Worm (Caenorhabditis elegans) whole organism, L1 larva: Measurements from ENCODE around the gene sel-2.

Source experiments
- C16A3.4 ChIP-seq: fragments of 150-350 bp; optimal IDR thresholded peaks from 2 replicates; lab custom pipeline; 2014; ENCODE audit warnings: missing biosample characterization, missing genetic modification characterization
- C34B4.2 ChIP-seq: sonication (generic microtip); optimal IDR thresholded peaks from 2 replicates; lab custom pipeline; 2017; ENCODE audit warnings: mild to moderate bottlenecking, missing genetic modification characterization, missing compliant biosample characterization
- Y116A8C.19 ChIP-seq: sonication (generic microtip); optimal IDR thresholded peaks from 2 replicates; lab custom pipeline; 2016; ENCODE audit warnings: missing compliant biosample characterization, missing genetic modification characterization, borderline replicate concordance
- aha-1 ChIP-seq: fragments of 150-350 bp; optimal IDR thresholded peaks from 2 replicates; lab custom pipeline; 2014; ENCODE audit warnings: missing biosample characterization, missing genetic modification characterization
- ama-1 ChIP-seq: fragments of 150-350 bp; optimal IDR thresholded peaks from 2 replicates; lab custom pipeline; 2014
- ceh-63 ChIP-seq: fragments of 200-800 bp; sonication (Bioruptor generic); optimal IDR thresholded peaks from 2 replicates; lab custom pipeline; 2018; ENCODE audit warnings: mild to moderate bottlenecking, missing genetic modification characterization, missing compliant biosample characterization
- ceh-8 ChIP-seq: fragments of 200-800 bp; sonication (Bioruptor generic); optimal IDR thresholded peaks from 2 replicates; lab custom pipeline; 2018; ENCODE audit warnings: mild to moderate bottlenecking, missing genetic modification characterization, moderate library complexity, missing compliant biosample characterization
- ceh-82 ChIP-seq, 3 experiments: fragments of 150-350 bp in 1 of 3; sonication (generic microtip) in 2 of 3; optimal IDR thresholded peaks; 2 replicates each; lab custom pipeline; 2014 to 2017; ENCODE audit warnings: missing biosample characterization in 3 of 3, missing genetic modification characterization in 3 of 3
- ceh-90 ChIP-seq: sonication (generic microtip); optimal IDR thresholded peaks from 2 replicates; lab custom pipeline; 2016; ENCODE audit warnings: missing genetic modification characterization, missing compliant biosample characterization
- efl-1 ChIP-seq, 4 experiments: fragments of 150-350 bp; optimal IDR thresholded peaks in 3 of 4; peaks in 1 of 4; 1 replicate in 1 of 4; 2 replicates in 3 of 4; lab custom pipeline; 2014; ENCODE audit warnings: missing biosample characterization in 2 of 4, missing genetic modification characterization in 2 of 4, missing genetic modification reagents in 2 of 4
- efl-3 ChIP-seq: fragments of 200-800 bp; sonication (Bioruptor generic); optimal IDR thresholded peaks from 2 replicates; lab custom pipeline; 2018; ENCODE audit warnings: mild to moderate bottlenecking, missing genetic modification characterization, missing compliant biosample characterization
- egl-13 ChIP-seq: sonication (generic microtip); optimal IDR thresholded peaks from 2 replicates; lab custom pipeline; 2016; ENCODE audit warnings: missing genotype, missing genetic modification reagents, missing genetic modification characterization, missing compliant biosample characterization
- egl-27 ChIP-seq, 2 experiments: fragments of 150-350 bp in 1 of 2; sonication (generic microtip); optimal IDR thresholded peaks; 3 replicates each; lab custom pipeline; 2017 to 2018; ENCODE audit warnings: missing biosample characterization in 2 of 2, missing genetic modification characterization in 2 of 2, missing genetic modification reagents in 2 of 2
- elt-2 ChIP-seq: sonication (generic microtip); optimal IDR thresholded peaks from 2 replicates; lab custom pipeline; 2016; ENCODE audit warnings: missing genetic modification characterization, mild to moderate bottlenecking, inconsistent platforms, missing compliant biosample characterization, missing genetic modification reagents
- elt-3 ChIP-seq, 6 experiments: fragments of 150-350 bp in 1 of 6; sonication (generic microtip); optimal IDR thresholded peaks; 2 replicates each; lab custom pipeline; 2017 to 2018; ENCODE audit warnings: missing biosample characterization in 6 of 6, missing genetic modification characterization in 6 of 6, inconsistent platforms in 1 of 6
- fkh-8 ChIP-seq: sonication (generic microtip); optimal IDR thresholded peaks from 2 replicates; lab custom pipeline; 2016; ENCODE audit warnings: mild to moderate bottlenecking, missing genetic modification characterization, missing compliant biosample characterization
- fos-1 ChIP-seq: fragments of 150-350 bp; optimal IDR thresholded peaks from 2 replicates; lab custom pipeline; 2014; ENCODE audit warnings: missing biosample characterization, missing genetic modification characterization
- hlh-4 ChIP-seq: sonication (generic microtip); optimal IDR thresholded peaks from 2 replicates; lab custom pipeline; 2016; ENCODE audit warnings: mild to moderate bottlenecking, missing genetic modification characterization, missing compliant biosample characterization
- jun-1 ChIP-seq: fragments of 150-350 bp; optimal IDR thresholded peaks from 2 replicates; lab custom pipeline; 2014; ENCODE audit warnings: missing biosample characterization, missing genetic modification reagents, missing genetic modification characterization
- lin-13 ChIP-seq: fragments of 150-350 bp; optimal IDR thresholded peaks from 2 replicates; lab custom pipeline; 2014; ENCODE audit warnings: missing biosample characterization, missing genetic modification reagents, missing genetic modification characterization
- lin-14 ChIP-seq: fragments of 200-800 bp; sonication (Bioruptor generic); optimal IDR thresholded peaks from 2 replicates; lab custom pipeline; 2018; ENCODE audit warnings: mild to moderate bottlenecking, missing genetic modification characterization, moderate library complexity, missing compliant biosample characterization
- lir-3 ChIP-seq: sonication (generic microtip); optimal IDR thresholded peaks from 2 replicates; lab custom pipeline; 2016; ENCODE audit warnings: mild to moderate bottlenecking, missing genetic modification characterization, moderate library complexity, missing compliant biosample characterization; ENCODE audit not compliant: poor library complexity
- lsy-2 ChIP-seq, 2 experiments: fragments of 150-350 bp; optimal IDR thresholded peaks; 2 replicates each; lab custom pipeline; 2014; ENCODE audit warnings: missing biosample characterization in 2 of 2, missing genetic modification characterization in 2 of 2
- mef-2 ChIP-seq: fragments of 150-350 bp; optimal IDR thresholded peaks from 2 replicates; lab custom pipeline; 2014; ENCODE audit warnings: missing biosample characterization, missing genetic modification characterization
- nhr-20 ChIP-seq: sonication (generic microtip); optimal IDR thresholded peaks from 2 replicates; lab custom pipeline; 2016; ENCODE audit warnings: mild to moderate bottlenecking, missing genetic modification characterization, missing compliant biosample characterization
- nhr-237 ChIP-seq: fragments of 150-350 bp; optimal IDR thresholded peaks from 2 replicates; lab custom pipeline; 2014; ENCODE audit warnings: missing biosample characterization, missing genetic modification characterization
- nhr-47 ChIP-seq: sonication (generic microtip); optimal IDR thresholded peaks from 2 replicates; lab custom pipeline; 2016; ENCODE audit warnings: mild to moderate bottlenecking, missing genetic modification characterization, moderate library complexity, missing compliant biosample characterization
- nhr-71 ChIP-seq: sonication (generic microtip); optimal IDR thresholded peaks from 2 replicates; lab custom pipeline; 2016; ENCODE audit warnings: mild to moderate bottlenecking, missing genetic modification characterization, moderate library complexity, missing compliant biosample characterization
- nhr-76 ChIP-seq: sonication (generic microtip); optimal IDR thresholded peaks from 2 replicates; lab custom pipeline; 2017; ENCODE audit warnings: missing biosample characterization, missing genetic modification characterization
- nhr-77 ChIP-seq: fragments of 150-350 bp; optimal IDR thresholded peaks from 2 replicates; lab custom pipeline; 2014; ENCODE audit warnings: missing biosample characterization, missing genetic modification characterization
- nhr-84 ChIP-seq: sonication (generic microtip); optimal IDR thresholded peaks from 2 replicates; lab custom pipeline; 2017; ENCODE audit warnings: missing biosample characterization, missing genetic modification characterization
- nhr-85 ChIP-seq: sonication (generic microtip); peaks from one replicate; lab custom pipeline; 2016; ENCODE audit warnings: missing genetic modification characterization, inconsistent platforms, missing compliant biosample characterization
- pax-3 ChIP-seq: fragments of 200-800 bp; sonication (Bioruptor generic); optimal IDR thresholded peaks from 2 replicates; lab custom pipeline; 2018; ENCODE audit warnings: mild to moderate bottlenecking, missing genetic modification characterization, moderate library complexity, missing compliant biosample characterization
- pqm-1 ChIP-seq: sonication (generic microtip); optimal IDR thresholded peaks from 3 replicates; lab custom pipeline; 2017; ENCODE audit warnings: missing biosample characterization, missing genetic modification characterization
- rnt-1 ChIP-seq: sonication (generic microtip); optimal IDR thresholded peaks from 2 replicates; lab custom pipeline; 2016; ENCODE audit warnings: mild to moderate bottlenecking, missing genetic modification characterization, moderate library complexity, missing compliant biosample characterization
- skn-1 ChIP-seq: fragments of 150-350 bp; optimal IDR thresholded peaks from 2 replicates; lab custom pipeline; 2014; ENCODE audit warnings: missing biosample characterization, missing genetic modification characterization
- snpc-4 ChIP-seq: fragments of 150-350 bp; optimal IDR thresholded peaks from 2 replicates; lab custom pipeline; 2014; ENCODE audit warnings: missing biosample characterization, missing genetic modification characterization
- sox-4 ChIP-seq: sonication (generic microtip); optimal IDR thresholded peaks from 2 replicates; lab custom pipeline; 2016; ENCODE audit warnings: missing genetic modification characterization, missing compliant biosample characterization
- tbx-2 ChIP-seq: sonication (generic microtip); optimal IDR thresholded peaks from 2 replicates; lab custom pipeline; 2016; ENCODE audit warnings: missing genetic modification characterization, missing compliant biosample characterization
- unc-30 ChIP-seq: sonication (generic microtip); optimal IDR thresholded peaks from 2 replicates; lab custom pipeline; 2017; ENCODE audit warnings: missing biosample characterization, missing genetic modification characterization
- unc-62 ChIP-seq: fragments of 150-350 bp; optimal IDR thresholded peaks from 2 replicates; lab custom pipeline; 2014; ENCODE audit warnings: missing biosample characterization, missing genetic modification reagents, missing genetic modification characterization
- vab-15 ChIP-seq: sonication (generic microtip); optimal IDR thresholded peaks from 2 replicates; lab custom pipeline; 2017; ENCODE audit warnings: missing genotype, mild to moderate bottlenecking, missing genetic modification characterization, missing compliant biosample characterization
- xbp-1 ChIP-seq: sonication (generic microtip); optimal IDR thresholded peaks from 2 replicates; lab custom pipeline; 2016; ENCODE audit warnings: missing genetic modification characterization, missing compliant biosample characterization
- zip-4 ChIP-seq: fragments of 200-800 bp; sonication (Bioruptor generic); optimal IDR thresholded peaks from 2 replicates; lab custom pipeline; 2018; ENCODE audit warnings: mild to moderate bottlenecking, missing genetic modification characterization, moderate library complexity, missing compliant biosample characterization
- ztf-11 ChIP-seq, 2 experiments: sonication (generic microtip); optimal IDR thresholded peaks; 2 replicates each; lab custom pipeline; 2016 to 2017; ENCODE audit warnings: missing genetic modification characterization in 2 of 2, missing biosample characterization in 1 of 2, missing compliant biosample characterization in 1 of 2

Gene sel-2

ce11 chrIII:4560393-4560890 is 51.7 kb downstream of the sel-2 start (continued):
- TF ChIP-seq zip-4 (no peak), egl-13 (tag; lab: Kevin White, UChicago) (peak; percentile 31), ceh-8 (GFP tag; lab: Kevin White, UChicago) (no peak), lir-3 (tag; lab: Kevin White, UChicago) (no peak), rnt-1 (tag; lab: Kevin White, UChicago) (peak; percentile 67), elt-2 (no peak), C16A3.4 (tag; lab: Kevin White, UChicago) (no peak), jun-1 (tag; lab: Kevin White, UChicago) (peak; percentile 41), sox-4 (tag; lab: Kevin White, UChicago) (no peak), Y116A8C.19 (tag; lab: Kevin White, UChicago) (no peak), xbp-1 (tag; lab: Kevin White, UChicago) (peak; percentile 69), ceh-82 (tag; optimal IDR thresholded peaks at IDR 0.05; lab: Kevin White, UChicago) (peak; percentile 52 to 75 (median 60)), nhr-84 (tag; lab: Kevin White, UChicago) (no peak), nhr-71 (tag; lab: Kevin White, UChicago) (peak; percentile 85), lin-13 (GFP tag; lab: Kevin White, UChicago) (peak; percentile 45), pqm-1 (tag; lab: Kevin White, UChicago) (no peak), nhr-237 (no peak), aha-1 (tag; lab: Kevin White, UChicago) (no peak), ama-1 (lab: Kevin White, UChicago) (no peak), snpc-4 (tag; lab: Kevin White, UChicago) (no peak), lsy-2 (tag; optimal IDR thresholded peaks at IDR 0.05; lab: Kevin White, UChicago) (peak; percentile 61), unc-62 (GFP tag; lab: Kevin White, UChicago) (no peak), egl-27 (tag; optimal IDR thresholded peaks at IDR 0.05; lab: Kevin White, UChicago) (peak in 1 of 2 experiments; percentile 15), nhr-77 (tag; lab: Kevin White, UChicago) (peak; percentile 66), unc-30 (tag; lab: Kevin White, UChicago) (no peak), skn-1 (peak; percentile 50), hlh-4 (tag; lab: Kevin White, UChicago) (no peak), mef-2 (tag; lab: Kevin White, UChicago) (no peak), efl-3 (GFP tag; lab: Kevin White, UChicago) (no peak), vab-15 (tag; lab: Kevin White, UChicago) (no peak), ceh-63 (GFP tag; lab: Kevin White, UChicago) (no peak), pax-3 (tag; lab: Kevin White, UChicago) (no peak), ceh-90 (tag; lab: Kevin White, UChicago) (no peak), fkh-8 (tag; lab: Kevin White, UChicago) (peak; percentile 19), C34B4.2 (tag; lab: Kevin White, UChicago) (no peak), nhr-20 (tag; lab: Kevin White, UChicago) (peak; percentile 69), nhr-76 (tag; lab: Kevin White, UChicago) (peak; percentile 41)

DNA sequence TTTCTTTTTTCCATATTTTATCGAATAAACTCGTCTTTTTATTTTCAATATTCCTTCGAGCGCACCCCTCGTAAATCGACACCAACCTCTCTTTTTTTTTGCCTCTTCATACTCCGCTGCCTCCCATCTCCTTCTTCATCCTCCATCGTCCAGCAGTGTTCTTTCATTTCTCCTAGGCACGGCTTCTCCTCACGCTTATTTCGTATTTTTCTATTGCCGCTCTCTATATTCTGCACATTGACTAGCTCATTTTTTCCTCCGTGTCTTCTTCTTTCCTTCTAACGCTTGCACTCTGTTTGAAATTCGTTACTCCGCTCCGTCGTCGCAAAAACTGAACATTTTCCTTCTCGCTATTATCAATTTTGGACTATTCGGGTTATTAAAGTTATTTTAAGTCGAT is 56.8 kb downstream of the sel-2 start:
- TF ChIP-seq nhr-85 (tag; lab: Kevin White, UChicago): no peak
- peak in 1 of 3 experiments; percentile 50 for TF ChIP-seq ceh-82 (tag; optimal IDR thresholded peaks at IDR 0.05; lab: Kevin White, UChicago)
- peak; percentile 9 for TF ChIP-seq fkh-8 (tag; lab: Kevin White, UChicago)
- TF ChIP-seq fos-1 (tag; lab: Kevin White, UChicago): no peak
- TF ChIP-seq ztf-11 (tag; optimal IDR thresholded peaks at IDR 0.05; lab: Kevin White, UChicago): no peak
- TF ChIP-seq tbx-2 (tag; lab: Kevin White, UChicago): no peak
- peak; percentile 71 for TF ChIP-seq lin-14 (GFP tag; lab: Kevin White, UChicago)
- no peak for TF ChIP-seq jun-1 (tag; lab: Kevin White, UChicago)
- TF ChIP-seq efl-1 (optimal IDR thresholded peaks at IDR 0.05; lab: Kevin White, UChicago): peak in 1 of 2 experiments; percentile 10
- no peak for TF ChIP-seq efl-1 (GFP tag; optimal IDR thresholded peaks at IDR 0.05 in 1 of 2; lab: Kevin White, UChicago)
- TF ChIP-seq nhr-71 (tag; lab: Kevin White, UChicago): no peak
- peak in 1 of 2 experiments; percentile 16 for TF ChIP-seq lsy-2 (tag; optimal IDR thresholded peaks at IDR 0.05; lab: Kevin White, UChicago)
- no peak for TF ChIP-seq elt-3 (tag; optimal IDR thresholded peaks at IDR 0.05; lab: Kevin White, UChicago)
- no peak for TF ChIP-seq C16A3.4 (tag; lab: Kevin White, UChicago)
- TF ChIP-seq egl-27 (tag; optimal IDR thresholded peaks at IDR 0.05; lab: Kevin White, UChicago): no peak
- peak; percentile 18 for TF ChIP-seq nhr-47
